Fruit fly (Drosophila melanogaster): ENCODE results near the gene CG7778.

CG7778 gene

DNA sequence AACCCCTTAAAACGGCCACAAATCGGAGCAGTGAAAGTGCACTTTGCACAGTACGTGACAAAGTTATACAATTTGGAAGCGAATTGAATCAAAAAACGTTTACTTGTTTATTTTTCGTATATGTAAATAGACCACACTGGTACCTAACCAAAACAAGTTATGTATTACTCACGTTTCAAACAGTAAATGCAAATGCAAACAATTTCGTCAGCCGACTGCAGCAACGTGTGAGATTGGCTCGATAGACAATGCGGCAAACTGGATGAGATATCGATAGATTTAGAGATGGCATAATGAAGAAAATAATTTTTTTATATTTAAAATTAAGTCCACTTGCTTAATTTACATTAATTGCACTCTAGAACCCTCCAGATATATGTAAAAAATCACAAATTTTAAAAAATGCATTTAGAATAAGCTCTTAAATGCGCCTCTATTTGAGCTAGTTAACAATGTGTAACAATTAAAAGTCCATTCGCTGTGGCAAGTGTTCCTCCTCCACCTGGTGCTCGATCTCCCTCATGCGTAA is 35.2 kb downstream of the CG7778 start, which contains the start of gene AlaRS (continued):
- peak; percentile 8 for TF ChIP-seq CG3032 (tag; optimal IDR thresholded peaks at IDR 0.05)
- peak; percentile 19 for TF ChIP-seq CG31627 (GFP tag; optimal IDR thresholded peaks at IDR 0.05)
- peak; percentile 38 for TF ChIP-seq Eip75B (GFP tag; optimal IDR thresholded peaks at IDR 0.05)
- TF ChIP-seq CG6808 (GFP tag; optimal IDR thresholded peaks at IDR 0.05), result peak; percentile 15
- no peak for TF ChIP-seq Gug (GFP tag; IDR thresholded peaks at IDR 0.05)
- peak; percentile 14 for TF ChIP-seq CG32006 (GFP tag; optimal IDR thresholded peaks at IDR 0.05)
- peak; percentile 59 for TF ChIP-seq OdsH (GFP tag; optimal IDR thresholded peaks at IDR 0.05)
- TF ChIP-seq fd85E (GFP tag; optimal IDR thresholded peaks at IDR 0.05), result peak; percentile 9
- TF ChIP-seq Lpt (GFP tag; optimal IDR thresholded peaks at IDR 0.05), result no peak
- TF ChIP-seq Smox (GFP tag; optimal IDR thresholded peaks at IDR 0.05), result peak; percentile 64
- TF ChIP-seq esn (GFP tag; optimal IDR thresholded peaks at IDR 0.05), result peak; percentile 63
- no peak for TF ChIP-seq CG7368 (GFP tag; optimal IDR thresholded peaks at IDR 0.05)

DNA sequence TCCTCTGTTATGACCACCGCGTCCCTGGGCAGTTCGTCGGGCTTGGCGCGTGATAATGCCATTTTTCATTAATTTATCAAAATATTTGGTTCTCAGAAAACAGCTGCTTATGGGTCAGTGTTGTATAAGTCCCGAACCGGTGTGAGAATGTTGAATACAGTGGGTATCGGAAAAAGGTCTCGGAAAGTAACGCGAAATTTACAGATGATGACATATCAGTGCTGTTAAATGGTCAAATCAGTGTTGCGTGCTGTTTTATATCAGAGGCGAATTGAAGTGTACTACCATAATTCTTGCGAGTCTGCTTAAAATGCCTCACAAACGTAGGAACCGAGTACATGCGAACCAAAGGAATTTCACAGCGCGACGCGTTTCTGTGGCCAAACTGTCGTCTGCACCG is 36.2 kb downstream of the CG7778 start, which contains the start of the genes CG13392 and Rcd4:
Gene CG13392, minus strand, starts transcription at position 162 of the 400 bp plus-strand sequence.
Gene Rcd4, plus strand, starts transcription at position 216 of the 400 bp plus-strand sequence.
- TF ChIP-seq cyc (GFP tag; optimal IDR thresholded peaks at IDR 0.05) (peak; percentile 77), Gug (GFP tag; IDR thresholded peaks at IDR 0.05) (no peak), CG11294 (GFP tag; IDR thresholded peaks at IDR 0.05) (peak; percentile 38; the same call in 1 of the 2 replicates), CG7368 (GFP tag; optimal IDR thresholded peaks at IDR 0.05) (peak; percentile 59), fd85E (GFP tag; optimal IDR thresholded peaks at IDR 0.05) (peak; percentile 21), Sox15 (GFP tag; optimal IDR thresholded peaks at IDR 0.05) (no peak), Eip93F (GFP tag; optimal IDR thresholded peaks at IDR 0.05) (no peak), Hr38 (GFP tag; optimal IDR thresholded peaks at IDR 0.05) (no peak), CG10631 (GFP tag; optimal IDR thresholded peaks at IDR 0.05) (peak; percentile 62), dsx (GFP tag; optimal IDR thresholded peaks at IDR 0.05; ENCODE audit: poor library complexity, severe bottlenecking) (peak; percentile 30), CG6792 (GFP tag; optimal IDR thresholded peaks at IDR 0.05) (peak; percentile 58), CG32006 (GFP tag; optimal IDR thresholded peaks at IDR 0.05) (peak; percentile 41), Lpt (GFP tag; optimal IDR thresholded peaks at IDR 0.05) (peak; percentile 3), CG8119 (GFP tag; IDR thresholded peaks at IDR 0.05) (no peak), salr (GFP tag; optimal IDR thresholded peaks at IDR 0.05) (peak; percentile 15 to 36), CG15336 (GFP tag; IDR thresholded peaks at IDR 0.05) (no peak), CG6163 (GFP tag; IDR thresholded peaks at IDR 0.05) (peak; percentile 69; the same call in 2 of the 3 replicates), Sox102F (GFP tag; optimal IDR thresholded peaks at IDR 0.05) (peak; percentile 65), CG31627 (GFP tag; optimal IDR thresholded peaks at IDR 0.05) (peak; percentile 80), ss (GFP tag; optimal IDR thresholded peaks at IDR 0.05) (peak in 1 of 2 experiments; percentile 26), Hr4 (GFP tag; optimal IDR thresholded peaks at IDR 0.05) (peak; percentile 35), Smox (GFP tag; optimal IDR thresholded peaks at IDR 0.05) (peak; percentile 49), CG6808 (GFP tag; optimal IDR thresholded peaks at IDR 0.05) (peak; percentile 46), CG8319 (GFP tag; optimal IDR thresholded peaks at IDR 0.05) (no peak), fkh (GFP tag; optimal IDR thresholded peaks at IDR 0.05) (no peak), Eip78C (GFP tag) (peak; percentile 78), acj6 (GFP tag; optimal IDR thresholded peaks at IDR 0.05) (peak; percentile 60), svp (GFP tag) (peak; percentile 47), esn (GFP tag; optimal IDR thresholded peaks at IDR 0.05) (peak; percentile 77), dac (GFP tag; optimal IDR thresholded peaks at IDR 0.05) (no peak), CG1621 (tag; optimal IDR thresholded peaks at IDR 0.05) (peak; percentile 70), topi (GFP tag; optimal IDR thresholded peaks at IDR 0.05) (peak; percentile 76), CG6854 (GFP tag; optimal IDR thresholded peaks at IDR 0.05) (peak; percentile 36), fd59A (GFP tag; optimal IDR thresholded peaks at IDR 0.05) (no peak), CG6276 (GFP tag; optimal IDR thresholded peaks at IDR 0.05) (no peak), lz (GFP tag; optimal IDR thresholded peaks at IDR 0.05) (peak; percentile 75), Ets21C (GFP tag; optimal IDR thresholded peaks at IDR 0.05) (peak; percentile 42), CG34406 (GFP tag; optimal IDR thresholded peaks at IDR 0.05) (peak; percentile 14), CG11902 (GFP tag; optimal IDR thresholded peaks at IDR 0.05) (peak; percentile 39), Blimp-1 (GFP tag; optimal IDR thresholded peaks at IDR 0.05) (no peak), spab (GFP tag; optimal IDR thresholded peaks at IDR 0.05) (no peak), CG4318 (GFP tag; optimal IDR thresholded peaks at IDR 0.05) (no peak), CG3032 (tag; optimal IDR thresholded peaks at IDR 0.05) (peak; percentile 47), net (GFP tag; optimal IDR thresholded peaks at IDR 0.05) (peak; percentile 52), CG8632 (GFP tag; optimal IDR thresholded peaks at IDR 0.05) (peak; percentile 26), Ets96B (tag; optimal IDR thresholded peaks at IDR 0.05) (peak; percentile 12)

Measured in whole organism, prepupa.